Comparison of ENCODE assay signal across 8 worm cellular contexts in genomic region chrV:11082475-11082874, ce11.
TF ChIP-seq lines count a peak whose summit lies in the region.

No protein-coding gene starts in this region.

TF ChIP-seq in whole organism, L1 larva, 84 proteins besides CTCF, POLR2A, EP300 and RAD21 (continues in another document):
- peak; percentile 80 for TF ChIP-seq nhr-20 (tag; optimal IDR thresholded peaks at IDR 0.05; lab: Kevin White, UChicago)
- TF ChIP-seq swsn-7 (tag; optimal IDR thresholded peaks at IDR 0.05; lab: Kevin White, UChicago), result peak; percentile 68
- peak; percentile 58 for TF ChIP-seq tbx-2 (tag; optimal IDR thresholded peaks at IDR 0.05; lab: Kevin White, UChicago)
- no peak for TF ChIP-seq ceh-88 (GFP tag; IDR thresholded peaks at IDR 0.05; lab: Robert Waterston, UW)
- no peak for TF ChIP-seq skn-1 (tag; optimal IDR thresholded peaks at IDR 0.05; lab: Kevin White, UChicago)
- TF ChIP-seq F16B12.6 (tag; optimal IDR thresholded peaks at IDR 0.05; lab: Kevin White, UChicago), result no peak
- no peak for TF ChIP-seq unc-86 (tag; optimal IDR thresholded peaks at IDR 0.05; lab: Kevin White, UChicago)
- peak in 1 of 2 experiments; percentile 24 for TF ChIP-seq egl-27 (tag; optimal IDR thresholded peaks at IDR 0.05; lab: Kevin White, UChicago)
- peak; percentile 81 for TF ChIP-seq nhr-11 (tag; optimal IDR thresholded peaks at IDR 0.05; lab: Kevin White, UChicago)
- TF ChIP-seq nhr-85 (tag; lab: Kevin White, UChicago), result no peak
- no peak for TF ChIP-seq sptf-1 (tag; optimal IDR thresholded peaks at IDR 0.05; lab: Kevin White, UChicago)
- no peak for TF ChIP-seq hpl-2 (GFP tag; optimal IDR thresholded peaks at IDR 0.05; lab: Kevin White, UChicago)

TF ChIP-seq in whole organism, L2 larva, 48 proteins besides CTCF, POLR2A, EP300 and RAD21 (continues in another document):
- no peak for TF ChIP-seq R02D3.7 (tag; optimal IDR thresholded peaks at IDR 0.05; lab: Kevin White, UChicago)
- peak; percentile 78 for TF ChIP-seq nhr-129 (tag; optimal IDR thresholded peaks at IDR 0.05; lab: Kevin White, UChicago)
- no peak for TF ChIP-seq ceh-16 (tag; optimal IDR thresholded peaks at IDR 0.05; lab: Kevin White, UChicago)
- TF ChIP-seq lsy-2 (tag; optimal IDR thresholded peaks at IDR 0.05; lab: Kevin White, UChicago), result peak; percentile 14 to 48
- peak; percentile 14 for TF ChIP-seq crh-2 (tag; optimal IDR thresholded peaks at IDR 0.05; lab: Kevin White, UChicago)
- TF ChIP-seq ztf-11 (tag; optimal IDR thresholded peaks at IDR 0.05; lab: Kevin White, UChicago), result no peak
- TF ChIP-seq F13H6.1 (tag; optimal IDR thresholded peaks at IDR 0.05; lab: Kevin White, UChicago), result peak; percentile 86
- TF ChIP-seq sma-9 (GFP tag; optimal IDR thresholded peaks at IDR 0.05; lab: Kevin White, UChicago), result peak; percentile 81
- no peak for TF ChIP-seq sma-9 (tag; optimal IDR thresholded peaks at IDR 0.05; lab: Kevin White, UChicago)
- TF ChIP-seq nhr-6 (tag; optimal IDR thresholded peaks at IDR 0.05; lab: Kevin White, UChicago), result peak; percentile 68
- TF ChIP-seq lin-11 (tag; optimal IDR thresholded peaks at IDR 0.05; lab: Kevin White, UChicago), result no peak
- peak; percentile 21 for TF ChIP-seq lin-13 (GFP tag; optimal IDR thresholded peaks at IDR 0.05; lab: Kevin White, UChicago)

TF ChIP-seq in whole organism, L3 larva, 47 proteins besides CTCF, POLR2A, EP300 and RAD21 (continues in another document):
- TF ChIP-seq elt-1 (tag; optimal IDR thresholded peaks at IDR 0.05; lab: Kevin White, UChicago), result no peak
- no peak for TF ChIP-seq aly-2 (tag; optimal IDR thresholded peaks at IDR 0.05; lab: Kevin White, UChicago)
- no peak for TF ChIP-seq pqm-1 (tag; optimal IDR thresholded peaks at IDR 0.05; lab: Kevin White, UChicago)
- no peak for TF ChIP-seq nhr-67 (tag; optimal IDR thresholded peaks at IDR 0.05; lab: Kevin White, UChicago)
- TF ChIP-seq ceh-82 (tag; optimal IDR thresholded peaks at IDR 0.05; lab: Kevin White, UChicago), result no peak
- TF ChIP-seq nhr-11 (tag; optimal IDR thresholded peaks at IDR 0.05; lab: Kevin White, UChicago), result peak; percentile 90
- no peak for TF ChIP-seq eor-1 (tag; optimal IDR thresholded peaks at IDR 0.05; lab: Kevin White, UChicago)
- no peak for TF ChIP-seq mml-1 (tag; optimal IDR thresholded peaks at IDR 0.05; lab: Kevin White, UChicago)
- TF ChIP-seq daf-12 (tag; optimal IDR thresholded peaks at IDR 0.05; lab: Kevin White, UChicago), result no peak
- TF ChIP-seq nhr-77 (tag; optimal IDR thresholded peaks at IDR 0.05; lab: Kevin White, UChicago), result no peak
- TF ChIP-seq nhr-76 (tag; optimal IDR thresholded peaks at IDR 0.05; lab: Kevin White, UChicago), result no peak
- TF ChIP-seq ama-1 (optimal IDR thresholded peaks at IDR 0.05; lab: Kevin White, UChicago), result peak; percentile 75
- no peak for TF ChIP-seq ZK546.5 (tag; optimal IDR thresholded peaks at IDR 0.05; lab: Kevin White, UChicago)

TF ChIP-seq in whole organism, L4 larva, 104 proteins besides CTCF, POLR2A, EP300 and RAD21 (continues in another document):
- TF ChIP-seq lin-29 (GFP tag; IDR thresholded peaks at IDR 0.05; lab: Robert Waterston, UW), result no peak; the same call in 1 of the 2 replicates
- TF ChIP-seq lsy-2 (tag; optimal IDR thresholded peaks at IDR 0.05; lab: Kevin White, UChicago), result peak; percentile 13 to 36
- TF ChIP-seq pha-4 (GFP tag; IDR thresholded peaks at IDR 0.05; lab: Robert Waterston, UW), result peak; percentile 47; the same call in 1 of the 2 replicates
- no peak for TF ChIP-seq pha-4 (tag; optimal IDR thresholded peaks at IDR 0.05; lab: Kevin White, UChicago)
- peak in 1 of 2 experiments; percentile 96 for TF ChIP-seq daf-16 (GFP tag; optimal IDR thresholded peaks at IDR 0.05; lab: Kevin White, UChicago)
- TF ChIP-seq daf-16 (tag; optimal IDR thresholded peaks at IDR 0.05; lab: Kevin White, UChicago), result no peak
- peak; percentile 44; the same call in 1 of the 2 replicates for TF ChIP-seq dmd-9 (GFP tag; IDR thresholded peaks at IDR 0.05; lab: Robert Waterston, UW)
- peak; percentile 94 for TF ChIP-seq aha-1 (tag; lab: Kevin White, UChicago)
- TF ChIP-seq ama-1 (optimal IDR thresholded peaks at IDR 0.05; lab: Kevin White, UChicago), result peak; percentile 30
- TF ChIP-seq lin-13 (GFP tag; optimal IDR thresholded peaks at IDR 0.05; lab: Kevin White, UChicago), result peak; percentile 16
- TF ChIP-seq nhr-76 (tag; optimal IDR thresholded peaks at IDR 0.05; lab: Kevin White, UChicago), result no peak
- peak; percentile 78 for TF ChIP-seq hlh-11 (tag; optimal IDR thresholded peaks at IDR 0.05; lab: Kevin White, UChicago)

TF ChIP-seq in whole organism, late embryonic, 69 proteins besides CTCF, POLR2A, EP300 and RAD21 (continues in another document):
- TF ChIP-seq ceh-48 (tag; optimal IDR thresholded peaks at IDR 0.05; lab: Kevin White, UChicago) (no peak), ceh-31 (tag; optimal IDR thresholded peaks at IDR 0.05; lab: Kevin White, UChicago) (peak; percentile 16), rnt-1 (tag; optimal IDR thresholded peaks at IDR 0.05; lab: Kevin White, UChicago) (peak; percentile 76), ceh-34 (tag; optimal IDR thresholded peaks at IDR 0.05; lab: Kevin White, UChicago) (peak; percentile 54), elt-4 (tag; optimal IDR thresholded peaks at IDR 0.05; lab: Kevin White, UChicago) (no peak), hlh-13 (GFP tag; optimal IDR thresholded peaks at IDR 0.05; lab: Kevin White, UChicago) (no peak), madf-2 (tag; optimal IDR thresholded peaks at IDR 0.05; lab: Kevin White, UChicago) (no peak), nfya-1 (tag; optimal IDR thresholded peaks at IDR 0.05; lab: Kevin White, UChicago) (peak; percentile 61), dmd-4 (tag; optimal IDR thresholded peaks at IDR 0.05; lab: Kevin White, UChicago; ENCODE audit: borderline replicate concordance) (peak; percentile 7), hlh-8 (tag; optimal IDR thresholded peaks at IDR 0.05; lab: Kevin White, UChicago) (peak; percentile 45), ceh-9 (tag; optimal IDR thresholded peaks at IDR 0.05; lab: Kevin White, UChicago) (no peak), pat-9 (tag; optimal IDR thresholded peaks at IDR 0.05; lab: Kevin White, UChicago) (peak; percentile 5)

TF ChIP-seq in whole organism, midembryonic, 9 proteins besides CTCF, POLR2A, EP300 and RAD21:
- TF ChIP-seq flt-1 (GFP tag; IDR thresholded peaks at IDR 0.05; lab: Robert Waterston, UW) (no peak), cog-1 (tag; optimal IDR thresholded peaks at IDR 0.05; lab: Kevin White, UChicago) (peak; percentile 23)
TF ChIP-seq in whole organism, midembryonic: peak in this region for 1.

TF ChIP-seq in whole organism, mixed stage, embryonic, 35 proteins besides CTCF, POLR2A, EP300 and RAD21:
- TF ChIP-seq unc-62 (GFP tag; optimal IDR thresholded peaks at IDR 0.05; lab: Kevin White, UChicago) (peak; percentile 58), nhr-237 (tag; optimal IDR thresholded peaks at IDR 0.05; lab: Kevin White, UChicago) (peak; percentile 50), drap-1 (GFP tag; optimal IDR thresholded peaks at IDR 0.05; lab: Kevin White, UChicago) (no peak), ham-2 (GFP tag; optimal IDR thresholded peaks at IDR 0.05; lab: Kevin White, UChicago) (no peak), unc-120 (tag; optimal IDR thresholded peaks at IDR 0.05; lab: Kevin White, UChicago; ENCODE audit: poor library complexity, severe bottlenecking) (peak; percentile 90), nhr-28 (tag; optimal IDR thresholded peaks at IDR 0.05; lab: Kevin White, UChicago) (no peak), tbx-8 (GFP tag; optimal IDR thresholded peaks at IDR 0.05; lab: Kevin White, UChicago) (no peak), M03D4.4 (tag; optimal IDR thresholded peaks at IDR 0.05; lab: Kevin White, UChicago) (peak; percentile 27), pha-4 (tag; optimal IDR thresholded peaks at IDR 0.05; lab: Kevin White, UChicago) (peak; percentile 54), mep-1 (tag; optimal IDR thresholded peaks at IDR 0.05; lab: Kevin White, UChicago) (peak; percentile 36), hlh-1 (tag; optimal IDR thresholded peaks at IDR 0.05; lab: Kevin White, UChicago) (peak; percentile 76)

TF ChIP-seq in whole organism, young adult, 124 proteins besides CTCF, POLR2A, EP300 and RAD21:
- TF ChIP-seq K12H6.12 (tag; optimal IDR thresholded peaks at IDR 0.05; lab: Kevin White, UChicago) (peak; percentile 15), hsf-1 (GFP tag; IDR thresholded peaks at IDR 0.05; lab: Robert Waterston, UW) (no peak), lin-40 (tag; optimal IDR thresholded peaks at IDR 0.05; lab: Kevin White, UChicago) (peak; percentile 6), somi-1 (GFP tag; optimal IDR thresholded peaks at IDR 0.05; lab: Kevin White, UChicago) (peak; percentile 42), F22D6.2 (tag; optimal IDR thresholded peaks at IDR 0.05; lab: Kevin White, UChicago) (no peak), F52B5.7 (tag; optimal IDR thresholded peaks at IDR 0.05; lab: Kevin White, UChicago) (peak; percentile 46), nfyb-1 (GFP tag; IDR thresholded peaks at IDR 0.05; lab: Robert Waterston, UW) (peak; percentile 40; the same call in 1 of the 2 replicates), T07F8.4 (tag; optimal IDR thresholded peaks at IDR 0.05; lab: Kevin White, UChicago) (no peak), athp-1 (tag; optimal IDR thresholded peaks at IDR 0.05; lab: Kevin White, UChicago) (no peak), K11D2.4 (GFP tag; IDR thresholded peaks at IDR 0.05; lab: Robert Waterston, UW) (0 out of 2 replicates have a peak, but pooled peaks have one; percentile 15), attf-5 (GFP tag; optimal IDR thresholded peaks at IDR 0.05; lab: Kevin White, UChicago) (no peak), Y95B8A.8 (GFP tag; IDR thresholded peaks at IDR 0.05; lab: Robert Waterston, UW) (0 out of 2 replicates have a peak, but pooled peaks have one; percentile 9), C06A6.2 (GFP tag; conservative IDR thresholded peaks at IDR 0.05; lab: Robert Waterston, UW) (0 out of 2 replicates have a peak, but pooled peaks have one; percentile 44), cebp-1 (GFP tag; IDR thresholded peaks at IDR 0.05; lab: Robert Waterston, UW) (no peak), cebp-1 (tag; optimal IDR thresholded peaks at IDR 0.05; lab: Kevin White, UChicago) (no peak)
